Fruit fly (Drosophila melanogaster) whole organism, embryonic: Measurements from ENCODE around the gene elB.
A peak's percentile ranks its signal among the peaks of the same experiment; 100 is the strongest.

Source experiments
- Bteb2 ChIP-seq: fragments of 200-800 bp; sonication (Bioruptor generic); optimal IDR thresholded peaks from 2 replicates; lab custom pipeline; 2016; ENCODE audit warnings: missing biosample characterization, missing genetic modification characterization
- C15 ChIP-seq: fragments of 200-800 bp; sonication (Bioruptor generic); IDR thresholded peaks from 3 replicates; pipeline ENCODE4 v1.3.6; 2022; ENCODE audit warnings: missing biosample characterization, missing genetic modification characterization
- CG12104 ChIP-seq: fragments of 200-800 bp; sonication (Bioruptor generic); optimal IDR thresholded peaks from 3 replicates; lab custom pipeline; 2016; ENCODE audit warnings: missing biosample characterization, missing genetic modification characterization
- CG12299 ChIP-seq: fragments of 200-800 bp; sonication (Bioruptor generic); optimal IDR thresholded peaks from 2 replicates; lab custom pipeline; 2018; ENCODE audit warnings: missing biosample characterization, mild to moderate bottlenecking, missing genetic modification characterization
- CG12391 ChIP-seq: fragments of 200-800 bp; sonication (Bioruptor generic); optimal IDR thresholded peaks from 3 replicates; lab custom pipeline; 2018; ENCODE audit warnings: missing biosample characterization, mild to moderate bottlenecking, missing genetic modification characterization, moderate library complexity
- CG12659 ChIP-seq: fragments of 200-800 bp; sonication (Bioruptor generic); optimal IDR thresholded peaks from 3 replicates; lab custom pipeline; 2017; ENCODE audit warnings: mild to moderate bottlenecking, missing biosample characterization, missing genetic modification reagents, missing genetic modification characterization
- CG12942 ChIP-seq: fragments of 200-800 bp; sonication (Bioruptor generic); optimal IDR thresholded peaks from 3 replicates; lab custom pipeline; 2016; ENCODE audit warnings: missing biosample characterization, missing genetic modification characterization
- CG14860 ChIP-seq: fragments of 200-800 bp; sonication (Bioruptor generic); IDR thresholded peaks from 3 replicates; pipeline ENCODE4 v1.3.6; 2022; ENCODE audit warnings: missing biosample characterization, missing genetic modification characterization; ENCODE audit not compliant: partially characterized antibody
- CG17361 ChIP-seq: fragments of 200-800 bp; sonication (Bioruptor generic); IDR thresholded peaks from 3 replicates; pipeline ENCODE4 v1.3.6; 2022; ENCODE audit warnings: missing biosample characterization, missing genetic modification characterization
- CG31365 ChIP-seq: fragments of 200-800 bp; sonication (Bioruptor generic); optimal IDR thresholded peaks from 2 replicates; lab custom pipeline; 2018; ENCODE audit warnings: missing biosample characterization, mild to moderate bottlenecking, missing genetic modification characterization
- CG3163 ChIP-seq: fragments of 200-800 bp; sonication (Bioruptor generic); optimal IDR thresholded peaks from 3 replicates; lab custom pipeline; 2016; ENCODE audit warnings: missing biosample characterization, missing genetic modification characterization
- CG33213 ChIP-seq: fragments of 200-800 bp; sonication (Bioruptor generic); optimal IDR thresholded peaks from 3 replicates; lab custom pipeline; 2016; ENCODE audit warnings: missing biosample characterization, missing genetic modification characterization
- CG34422 ChIP-seq: fragments of 200-800 bp; sonication (Bioruptor generic); IDR thresholded peaks from 3 replicates; pipeline ENCODE4 v1.3.6; 2022; ENCODE audit warnings: missing biosample characterization, missing genetic modification characterization
- CG43689 ChIP-seq: fragments of 200-800 bp; sonication (Bioruptor generic); IDR thresholded peaks from 2 replicates; pipeline ENCODE4 v1.3.6; 2022; ENCODE audit warnings: missing biosample characterization, missing genetic modification characterization
- CG6765 ChIP-seq: fragments of 200-800 bp; sonication (Bioruptor generic); optimal IDR thresholded peaks from 3 replicates; lab custom pipeline; 2017; ENCODE audit warnings: missing biosample characterization, mild to moderate bottlenecking, missing genetic modification characterization
- CG8089 ChIP-seq: fragments of 200-800 bp; sonication (Bioruptor generic); optimal IDR thresholded peaks from 3 replicates; lab custom pipeline; 2016; ENCODE audit warnings: missing biosample characterization, missing genetic modification characterization
- CG9437 ChIP-seq: fragments of 200-800 bp; sonication (Bioruptor generic); optimal IDR thresholded peaks from 2 replicates; lab custom pipeline; 2018; ENCODE audit warnings: missing biosample characterization, mild to moderate bottlenecking, missing genetic modification characterization
- CG9797 ChIP-seq: fragments of 200-800 bp; sonication (Bioruptor generic); optimal IDR thresholded peaks from 3 replicates; lab custom pipeline; 2018; ENCODE audit warnings: missing biosample characterization, mild to moderate bottlenecking, missing genetic modification characterization
- CG9876 ChIP-seq: fragments of 200-800 bp; sonication (Bioruptor generic); optimal IDR thresholded peaks from 2 replicates; lab custom pipeline; 2016; ENCODE audit warnings: missing biosample characterization, missing genetic modification characterization
- D19A ChIP-seq: fragments of 200-800 bp; optimal IDR thresholded peaks from 3 replicates; lab custom pipeline; 2019; ENCODE audit warnings: missing biosample characterization, mild to moderate bottlenecking, missing genetic modification characterization, moderate library complexity
- Dip2 ChIP-seq: fragments of 200-800 bp; sonication (Bioruptor generic); IDR thresholded peaks from 2 replicates; pipeline ENCODE4 v1.3.6; 2022; ENCODE audit warnings: missing biosample characterization, missing genetic modification characterization
- Doc3 ChIP-seq: fragments of 200-800 bp; sonication (Bioruptor generic); IDR thresholded peaks from 3 replicates; pipeline ENCODE4 v1.3.6; 2022; ENCODE audit warnings: missing biosample characterization, missing genetic modification characterization; ENCODE audit not compliant: partially characterized antibody
- Meics ChIP-seq: fragments of 200-800 bp; sonication (Bioruptor generic); optimal IDR thresholded peaks from 2 replicates; lab custom pipeline; 2017; ENCODE audit warnings: missing biosample characterization, mild to moderate bottlenecking, missing genetic modification characterization
- Mes4 ChIP-seq: fragments of 200-800 bp; sonication (Bioruptor generic); optimal IDR thresholded peaks from 2 replicates; lab custom pipeline; 2016; ENCODE audit warnings: missing biosample characterization, missing genetic modification characterization
- NC2β ChIP-seq: fragments of 200-800 bp; sonication (Bioruptor generic); optimal IDR thresholded peaks from 2 replicates; lab custom pipeline; 2016; ENCODE audit warnings: missing biosample characterization, missing genetic modification characterization
- Oaz ChIP-seq: fragments of 200-800 bp; sonication (Bioruptor generic); IDR thresholded peaks from 2 replicates; pipeline ENCODE4 v1.3.6; 2022; ENCODE audit warnings: missing biosample characterization, missing genetic modification characterization
- Sox100B ChIP-seq: fragments of 200-800 bp; sonication (Bioruptor generic); optimal IDR thresholded peaks from 3 replicates; lab custom pipeline; 2018; ENCODE audit warnings: missing biosample characterization, mild to moderate bottlenecking, missing genetic modification characterization
- Sox102F ChIP-seq: fragments of 200-800 bp; sonication (Bioruptor generic); optimal IDR thresholded peaks from 2 replicates; lab custom pipeline; 2018; ENCODE audit warnings: missing biosample characterization, mild to moderate bottlenecking, missing genetic modification characterization, moderate library complexity
- Vsx1 ChIP-seq: fragments of 200-800 bp; sonication (Bioruptor generic); optimal IDR thresholded peaks from 2 replicates; lab custom pipeline; 2017; ENCODE audit warnings: missing biosample characterization, mild to moderate bottlenecking, missing genetic modification characterization, missing genetic modification reagents
- ac ChIP-seq: fragments of 200-800 bp; sonication (Bioruptor generic); optimal IDR thresholded peaks from 3 replicates; lab custom pipeline; 2017; ENCODE audit warnings: missing biosample characterization, mild to moderate bottlenecking, missing genetic modification characterization
- ap ChIP-seq: fragments of 200-800 bp; sonication (Bioruptor generic); IDR thresholded peaks from 2 replicates; pipeline ENCODE4 v1.3.6; 2022; ENCODE audit warnings: missing biosample characterization, missing genetic modification characterization
- ato ChIP-seq: fragments of 200-800 bp; sonication (Bioruptor generic); IDR thresholded peaks from 2 replicates; pipeline ENCODE4 v1.3.6; 2022; ENCODE audit warnings: missing biosample characterization, missing genetic modification characterization; ENCODE audit not compliant: partially characterized antibody
- bsh ChIP-seq, 2 experiments: fragments of 200-800 bp; sonication (Bioruptor generic); optimal IDR thresholded peaks; 2 replicates each; lab custom pipeline; 2017 to 2018; ENCODE audit warnings: mild to moderate bottlenecking in 2 of 2, missing biosample characterization in 2 of 2, missing genetic modification characterization in 2 of 2, moderate library complexity in 1 of 2
- chn ChIP-seq: fragments of 200-800 bp; sonication (Bioruptor generic); optimal IDR thresholded peaks from 2 replicates; lab custom pipeline; 2016; ENCODE audit warnings: missing biosample characterization, missing genetic modification characterization
- da ChIP-seq: fragments of 200-800 bp; sonication (Bioruptor generic); optimal IDR thresholded peaks from 2 replicates; lab custom pipeline; 2016; ENCODE audit warnings: missing biosample characterization, missing genetic modification characterization
- disco-r ChIP-seq: fragments of 200-800 bp; sonication (Bioruptor generic); optimal IDR thresholded peaks from 2 replicates; lab custom pipeline; 2016; ENCODE audit warnings: missing biosample characterization, missing genetic modification characterization
- fd3F ChIP-seq: fragments of 200-800 bp; sonication (Bioruptor generic); optimal IDR thresholded peaks from 2 replicates; lab custom pipeline; 2018; ENCODE audit warnings: missing biosample characterization, mild to moderate bottlenecking, missing genetic modification characterization, moderate library complexity
- fd96Cb ChIP-seq: fragments of 200-800 bp; sonication (Bioruptor generic); optimal IDR thresholded peaks from 2 replicates; lab custom pipeline; 2018; ENCODE audit warnings: missing biosample characterization, mild to moderate bottlenecking, missing genetic modification characterization, moderate library complexity
- jigr1 ChIP-seq: fragments of 200-800 bp; sonication (Bioruptor generic); IDR thresholded peaks from 3 replicates; pipeline ENCODE4 v1.3.6; 2022; ENCODE audit warnings: missing biosample characterization, missing genetic modification characterization
- kah ChIP-seq: fragments of 200-800 bp; sonication (Bioruptor generic); optimal IDR thresholded peaks from 2 replicates; lab custom pipeline; 2018; ENCODE audit warnings: missing biosample characterization, mild to moderate bottlenecking, missing genetic modification characterization
- ken ChIP-seq: fragments of 200-800 bp; sonication (Bioruptor generic); IDR thresholded peaks from 3 replicates; pipeline ENCODE4 v1.3.6; 2022; ENCODE audit warnings: missing biosample characterization, missing genetic modification characterization
- rib ChIP-seq: fragments of 200-800 bp; sonication (Bioruptor generic); IDR thresholded peaks from 2 replicates; pipeline ENCODE4 v1.3.6; 2022; ENCODE audit warnings: missing biosample characterization, missing genetic modification characterization
- run ChIP-seq: fragments of 200-800 bp; sonication (Bioruptor generic); optimal IDR thresholded peaks from 3 replicates; lab custom pipeline; 2018; ENCODE audit warnings: missing biosample characterization, mild to moderate bottlenecking, missing genetic modification characterization
- shn ChIP-seq: fragments of 200-800 bp; sonication (Bioruptor generic); optimal IDR thresholded peaks from 3 replicates; lab custom pipeline; 2016; ENCODE audit warnings: missing biosample characterization, missing genetic modification characterization
- slbo ChIP-seq: fragments of 200-800 bp; sonication (Bioruptor generic); IDR thresholded peaks from 2 replicates; pipeline ENCODE4 v1.3.6; 2022; ENCODE audit warnings: missing biosample characterization, missing genetic modification characterization
- stc ChIP-seq: fragments of 200-800 bp; sonication (Bioruptor generic); IDR thresholded peaks from 2 replicates; pipeline ENCODE4 v1.3.6; 2022; ENCODE audit warnings: missing biosample characterization, missing genetic modification characterization
- sug ChIP-seq: fragments of 200-800 bp; optimal IDR thresholded peaks from 2 replicates; lab custom pipeline; 2019; ENCODE audit warnings: missing biosample characterization, mild to moderate bottlenecking, missing genetic modification characterization, moderate library complexity
- trem ChIP-seq: fragments of 200-800 bp; optimal IDR thresholded peaks from 3 replicates; lab custom pipeline; 2019; ENCODE audit warnings: missing biosample characterization, mild to moderate bottlenecking, missing genetic modification characterization, moderate library complexity
- unc-4 ChIP-seq: fragments of 200-800 bp; sonication (Bioruptor generic); IDR thresholded peaks from 2 replicates; pipeline ENCODE4 v1.3.6; 2022; ENCODE audit warnings: missing biosample characterization, missing genetic modification characterization; ENCODE audit not compliant: partially characterized antibody
- usp ChIP-seq: fragments of >200 bp; optimal IDR thresholded peaks from 2 replicates; lab custom pipeline; 2017; ENCODE audit warnings: missing biosample characterization, missing genetic modification characterization

elB gene

dm6 chr2L:14376484-14377254, 32.7 kb downstream of the elB start (continued):
- no peak for TF ChIP-seq fd3F (GFP tag; lab: Kevin White, UChicago)
- no peak for TF ChIP-seq ken
- TF ChIP-seq Doc3 (GFP tag; lab: Robert Waterston, UW): no peak
- TF ChIP-seq CG12659 (GFP tag; lab: Kevin White, UChicago): peak; percentile 31
- no peak for TF ChIP-seq ac (GFP tag; lab: Kevin White, UChicago)
- no peak for TF ChIP-seq da (GFP tag; lab: Kevin White, UChicago)
- TF ChIP-seq CG17361 (GFP tag; lab: Robert Waterston, UW): peak; percentile 82
- TF ChIP-seq ato (GFP tag; lab: Robert Waterston, UW): no peak
- no peak for TF ChIP-seq CG14860 (GFP tag; lab: Robert Waterston, UW)
- peak; percentile 60 for TF ChIP-seq Sox100B (GFP tag; lab: Kevin White, UChicago)
- peak; percentile 3 for TF ChIP-seq shn (GFP tag; lab: Kevin White, UChicago)
- TF ChIP-seq CG6765 (GFP tag; lab: Kevin White, UChicago): no peak
- TF ChIP-seq rib (GFP tag; lab: Robert Waterston, UW): no peak
- TF ChIP-seq D19A: peak; percentile 14
- TF ChIP-seq Oaz (GFP tag; lab: Robert Waterston, UW): no peak
- TF ChIP-seq Meics: peak; percentile 50
- TF ChIP-seq Mes4 (GFP tag; lab: Kevin White, UChicago): peak; percentile 19
- TF ChIP-seq C15 (GFP tag; lab: Robert Waterston, UW): no peak
- TF ChIP-seq CG12391 (tag; lab: Kevin White, UChicago): no peak
- peak; percentile 49 for TF ChIP-seq fd96Cb (tag; lab: Kevin White, UChicago)
- TF ChIP-seq slbo (GFP tag; lab: Robert Waterston, UW): peak; percentile 30; the same call in 1 of the 2 replicates
- 0 out of 3 replicates have a peak, but pooled peaks have one; percentile 21 for TF ChIP-seq jigr1 (GFP tag; lab: Robert Waterston, UW)
- no peak for TF ChIP-seq CG12104 (GFP tag; lab: Kevin White, UChicago)
- TF ChIP-seq CG33213 (GFP tag; lab: Kevin White, UChicago): no peak
- TF ChIP-seq kah (GFP tag; lab: Kevin White, UChicago): no peak
- no peak for TF ChIP-seq usp (GFP tag; lab: Kevin White, UChicago)
- TF ChIP-seq Dip2: no peak
- TF ChIP-seq Vsx1 (GFP tag; lab: Kevin White, UChicago): no peak
- TF ChIP-seq CG8089 (GFP tag; lab: Kevin White, UChicago): no peak
- no peak for TF ChIP-seq CG31365 (tag; lab: Kevin White, UChicago)
- no peak for TF ChIP-seq CG34422
- TF ChIP-seq NC2β (GFP tag; lab: Kevin White, UChicago): no peak
- no peak for TF ChIP-seq stc
- no peak for TF ChIP-seq CG9797 (GFP tag; lab: Kevin White, UChicago)
- TF ChIP-seq Bteb2: peak; percentile 22
- TF ChIP-seq run: no peak
- TF ChIP-seq CG9437: peak; percentile 32
- no peak for TF ChIP-seq CG12942 (GFP tag; lab: Kevin White, UChicago)
- TF ChIP-seq sug (tag; lab: Kevin White, UChicago): peak; percentile 7
- no peak for TF ChIP-seq unc-4 (GFP tag; lab: Robert Waterston, UW)
- no peak for TF ChIP-seq CG43689 (GFP tag; lab: Robert Waterston, UW)
- TF ChIP-seq CG9876 (GFP tag; lab: Kevin White, UChicago): no peak
- peak; percentile 27 for TF ChIP-seq Sox102F (GFP tag; lab: Kevin White, UChicago)
- no peak for TF ChIP-seq disco-r
- TF ChIP-seq chn: no peak
- no peak for TF ChIP-seq trem (tag; lab: Kevin White, UChicago)
- TF ChIP-seq CG12299 (tag; lab: Kevin White, UChicago): no peak
- no peak for TF ChIP-seq bsh (GFP tag; optimal IDR thresholded peaks at IDR 0.05; lab: Kevin White, UChicago)
- TF ChIP-seq ap (GFP tag; lab: Robert Waterston, UW): no peak
- no peak for TF ChIP-seq CG3163 (GFP tag; lab: Kevin White, UChicago)
